Worm (Caenorhabditis elegans): ENCODE measurements around the gene R02F2.1.

- TF ChIP-seq ref-1 (GFP tag; conservative IDR thresholded peaks at IDR 0.05) (no peak), flt-1 (GFP tag; IDR thresholded peaks at IDR 0.05) (no peak), cog-1 (tag; optimal IDR thresholded peaks at IDR 0.05) (no peak), T22C8.4 (GFP tag; IDR thresholded peaks at IDR 0.05) (no peak), med-1 (GFP tag; optimal IDR thresholded peaks at IDR 0.05; ENCODE audit: insufficient read depth) (no peak)
Observed at ce11 chrIII:5543050-5543449, 41.4 kb downstream of the R02F2.1 start, which contains the start of gene D1044.6.
